Fruit fly (Drosophila melanogaster) whole organism, adult: Measurements from ENCODE around the gene Tsp29Fa.

Experiments used
- CG11617 ChIP-seq: fragments of 200-800 bp; sonication (Bioruptor generic); optimal IDR thresholded peaks from 2 replicates; lab custom pipeline; 2017; ENCODE audit warnings: mild to moderate bottlenecking, missing biosample characterization, missing genetic modification reagents, missing genetic modification characterization
- CG12768 ChIP-seq: fragments of 200-800 bp; sonication (Bioruptor generic); optimal IDR thresholded peaks from 2 replicates; lab custom pipeline; 2017; ENCODE audit warnings: missing biosample characterization, missing genetic modification characterization, mild to moderate bottlenecking, moderate library complexity, missing genetic modification reagents
- CG14711 ChIP-seq: fragments of 200-800 bp; sonication (Bioruptor generic); optimal IDR thresholded peaks from 2 replicates; lab custom pipeline; 2018; ENCODE audit warnings: missing biosample characterization, mild to moderate bottlenecking, missing genetic modification characterization, moderate library complexity
- CG1620 ChIP-seq: fragments of 200-800 bp; sonication (Bioruptor generic); optimal IDR thresholded peaks from 2 replicates; lab custom pipeline; 2016; ENCODE audit warnings: missing biosample characterization, missing genetic modification characterization
- CG33017 ChIP-seq: fragments of 200-800 bp; sonication (Bioruptor generic); optimal IDR thresholded peaks from 2 replicates; lab custom pipeline; 2018; ENCODE audit warnings: missing biosample characterization, mild to moderate bottlenecking, missing genetic modification characterization, moderate library complexity
- CG5204 ChIP-seq: fragments of 200-800 bp; sonication (Bioruptor generic); optimal IDR thresholded peaks from 2 replicates; lab custom pipeline; 2016; ENCODE audit warnings: missing biosample characterization, missing genetic modification characterization
- CG7045 ChIP-seq: fragments of 200-800 bp; sonication (Bioruptor generic); optimal IDR thresholded peaks from 2 replicates; lab custom pipeline; 2017; ENCODE audit warnings: missing biosample characterization, mild to moderate bottlenecking, missing genetic modification characterization
- CG7101 ChIP-seq: fragments of 200-800 bp; sonication (Bioruptor generic); optimal IDR thresholded peaks from 2 replicates; lab custom pipeline; 2018; ENCODE audit warnings: missing biosample characterization, mild to moderate bottlenecking, missing genetic modification characterization, moderate library complexity
- Clk ChIP-seq: fragments of 200-800 bp; sonication (Bioruptor generic); optimal IDR thresholded peaks from 2 replicates; lab custom pipeline; 2017; ENCODE audit warnings: missing biosample characterization, missing genetic modification characterization
- Crg-1 ChIP-seq: fragments of 200-800 bp; sonication (Bioruptor generic); optimal IDR thresholded peaks from 2 replicates; lab custom pipeline; 2016; ENCODE audit warnings: missing biosample characterization, missing genetic modification characterization
- Hr96 ChIP-seq: fragments of 200-800 bp; sonication (Bioruptor generic); optimal IDR thresholded peaks from 2 replicates; lab custom pipeline; 2016; ENCODE audit warnings: missing biosample characterization, missing genetic modification characterization
- Mnt ChIP-seq: fragments of 200-800 bp; sonication (Bioruptor generic); optimal IDR thresholded peaks from 2 replicates; lab custom pipeline; 2016; ENCODE audit warnings: missing biosample characterization, mild to moderate bottlenecking, missing genetic modification characterization
- bab1 ChIP-seq: fragments of 200-800 bp; sonication (Bioruptor generic); optimal IDR thresholded peaks from 3 replicates; lab custom pipeline; 2019; ENCODE audit warnings: missing biosample characterization, mild to moderate bottlenecking, missing genetic modification characterization, moderate library complexity
- cic ChIP-seq: fragments of 200-800 bp; sonication (Bioruptor generic); optimal IDR thresholded peaks from 2 replicates; lab custom pipeline; 2017; ENCODE audit warnings: missing biosample characterization, mild to moderate bottlenecking, missing genetic modification characterization, moderate library complexity
- cnc ChIP-seq, 2 experiments: fragments of >200 bp; optimal IDR thresholded peaks; 2 replicates each; lab custom pipeline; 2017
- kay ChIP-seq: fragments of 200-800 bp; sonication (Bioruptor generic); peaks from one replicate; lab custom pipeline; 2016; ENCODE audit warnings: missing biosample characterization, missing genetic modification characterization, borderline replicate concordance
- ovo ChIP-seq: fragments of 200-800 bp; sonication (Bioruptor generic); optimal IDR thresholded peaks from 2 replicates; lab custom pipeline; 2016; ENCODE audit warnings: missing biosample characterization, missing genetic modification characterization
- pad ChIP-seq: fragments of 200-800 bp; sonication (Bioruptor generic); optimal IDR thresholded peaks from 3 replicates; lab custom pipeline; 2017; ENCODE audit warnings: missing biosample characterization, missing genetic modification characterization, mild to moderate bottlenecking, moderate library complexity, missing genetic modification reagents
- tj ChIP-seq: fragments of 200-800 bp; sonication (Bioruptor generic); optimal IDR thresholded peaks from 3 replicates; lab custom pipeline; 2017; ENCODE audit warnings: missing biosample characterization, mild to moderate bottlenecking, missing genetic modification characterization, moderate library complexity
- toe ChIP-seq: fragments of 200-800 bp; sonication (Bioruptor generic); optimal IDR thresholded peaks from 2 replicates; lab custom pipeline; 2016; ENCODE audit warnings: missing biosample characterization, missing genetic modification characterization

Tsp29Fa gene

dm6 chr2L:8941736-8942337 is 8.1 kb downstream of the Tsp29Fa start, which contains the start of gene Argl:
TSS of gene Argl (minus strand) at chr2L:8942105.
- TF ChIP-seq bab1 = no peak
- TF ChIP-seq CG5204 (GFP tag; lab: Kevin White, UChicago) = peak; percentile 31
- peak; percentile 27 for TF ChIP-seq CG11617 (GFP tag; lab: Kevin White, UChicago)
- peak; percentile 3 for TF ChIP-seq CG7101 (tag; lab: Kevin White, UChicago)
- peak; percentile 93 for TF ChIP-seq cic (GFP tag; lab: Kevin White, UChicago)
- no peak for TF ChIP-seq CG1620
- TF ChIP-seq Crg-1 (GFP tag; lab: Kevin White, UChicago) = no peak
- TF ChIP-seq pad (GFP tag; lab: Kevin White, UChicago) = no peak
- TF ChIP-seq CG14711 (tag; lab: Kevin White, UChicago) = peak; percentile 31
- peak; percentile 35 for TF ChIP-seq Hr96 (GFP tag; lab: Kevin White, UChicago)
- no peak for TF ChIP-seq Clk (GFP tag; lab: Kevin White, UChicago)
- TF ChIP-seq tj (GFP tag; lab: Kevin White, UChicago) = peak; percentile 14
- peak; percentile 31 for TF ChIP-seq CG7045 (GFP tag; lab: Kevin White, UChicago)
- peak; percentile 29 for TF ChIP-seq Mnt (GFP tag; lab: Kevin White, UChicago)
- TF ChIP-seq CG33017 = peak; percentile 66
- peak; percentile 46 for TF ChIP-seq CG12768 (GFP tag; lab: Kevin White, UChicago)
- peak; percentile 8 for TF ChIP-seq toe
- TF ChIP-seq kay = peak; percentile 96

- TF ChIP-seq CG5204 (GFP tag; lab: Kevin White, UChicago) (no peak), toe (peak; percentile 11), Hr96 (GFP tag; lab: Kevin White, UChicago) (no peak), kay (peak; percentile 64), CG33017 (peak; percentile 9), ovo (GFP tag; lab: Kevin White, UChicago) (no peak), Mnt (GFP tag; lab: Kevin White, UChicago) (peak; percentile 80), CG7045 (GFP tag; lab: Kevin White, UChicago) (no peak), CG12768 (GFP tag; lab: Kevin White, UChicago) (no peak), bab1 (peak; percentile 73), CG1620 (no peak), cnc (optimal IDR thresholded peaks at IDR 0.05; lab: Kevin White, UChicago) (no peak), CG14711 (tag; lab: Kevin White, UChicago) (no peak), Clk (GFP tag; lab: Kevin White, UChicago) (no peak), tj (GFP tag; lab: Kevin White, UChicago) (no peak), CG11617 (GFP tag; lab: Kevin White, UChicago) (no peak), cic (GFP tag; lab: Kevin White, UChicago) (peak; percentile 69), CG7101 (tag; lab: Kevin White, UChicago) (no peak), pad (GFP tag; lab: Kevin White, UChicago) (no peak), Crg-1 (GFP tag; lab: Kevin White, UChicago) (no peak)
Measured at dm6 chr2L:8943110-8943509, 9.3 kb downstream of the Tsp29Fa start, which contains the start of gene CG9515. TSS of gene CG9515 (minus strand) at chr2L:8943257.

dm6 chr2L:8946718-8947316 is 13.1 kb downstream of the Tsp29Fa start, which contains the start of gene CG46397:
TSS of gene CG46397 (plus strand) at chr2L:8947266.
- no peak for TF ChIP-seq Clk (GFP tag; lab: Kevin White, UChicago)
- TF ChIP-seq ovo (GFP tag; lab: Kevin White, UChicago) = no peak
- no peak for TF ChIP-seq CG14711 (tag; lab: Kevin White, UChicago)
- TF ChIP-seq CG11617 (GFP tag; lab: Kevin White, UChicago) = no peak
- TF ChIP-seq CG7101 (tag; lab: Kevin White, UChicago) = no peak
- no peak for TF ChIP-seq bab1

dm6 chr2L:8947989-8948388 is 14.2 kb downstream of the Tsp29Fa start:
- no peak for TF ChIP-seq Crg-1 (GFP tag; lab: Kevin White, UChicago)
- no peak for TF ChIP-seq toe
- no peak for TF ChIP-seq ovo (GFP tag; lab: Kevin White, UChicago)
- TF ChIP-seq kay = peak; percentile 8
- TF ChIP-seq CG33017 = no peak

dm6 chr2L:8948650-8949049 is 14.9 kb downstream of the Tsp29Fa start:
- no peak for TF ChIP-seq CG12768 (GFP tag; lab: Kevin White, UChicago)

dm6 chr2L:8949919-8950722 is 16.4 kb downstream of the Tsp29Fa start:
- TF ChIP-seq Hr96 (GFP tag; lab: Kevin White, UChicago) (no peak), CG1620 (no peak), CG33017 (no peak), CG7101 (tag; lab: Kevin White, UChicago) (no peak), ovo (GFP tag; lab: Kevin White, UChicago) (peak; percentile 66), cic (GFP tag; lab: Kevin White, UChicago) (peak; percentile 77), Clk (GFP tag; lab: Kevin White, UChicago) (no peak), CG11617 (GFP tag; lab: Kevin White, UChicago) (peak; percentile 6), pad (GFP tag; lab: Kevin White, UChicago) (peak; percentile 77), Mnt (GFP tag; lab: Kevin White, UChicago) (peak; percentile 60), CG12768 (GFP tag; lab: Kevin White, UChicago) (peak; percentile 22), kay (no peak)
